Fruit fly (Drosophila melanogaster) whole organism, embryonic: Measurements from ENCODE around the gene Cnot4.

Experiments used
- Abd-B ChIP-seq: fragments of 200-800 bp; sonication (Bioruptor generic); optimal IDR thresholded peaks from 2 replicates; lab custom pipeline; 2018; ENCODE audit warnings: missing biosample characterization, mild to moderate bottlenecking, missing genetic modification characterization, moderate library complexity
- Asciz ChIP-seq: fragments of 200-800 bp; sonication (Bioruptor generic); optimal IDR thresholded peaks from 2 replicates; lab custom pipeline; 2017; ENCODE audit warnings: missing biosample characterization, mild to moderate bottlenecking, missing genetic modification characterization, missing genetic modification reagents
- BEAF-32 ChIP-seq: fragments of 200-800 bp; sonication (Bioruptor generic); optimal IDR thresholded peaks from 3 replicates; lab custom pipeline; 2017; ENCODE audit warnings: missing biosample characterization, missing genetic modification characterization, mild to moderate bottlenecking, moderate library complexity, missing genetic modification reagents
- BtbVII ChIP-seq: fragments of 200-800 bp; sonication (Bioruptor generic); optimal IDR thresholded peaks from 3 replicates; lab custom pipeline; 2017; ENCODE audit warnings: missing biosample characterization, mild to moderate bottlenecking, missing genetic modification characterization
- CG10147 ChIP-seq: fragments of 200-800 bp; sonication (Bioruptor generic); optimal IDR thresholded peaks from 2 replicates; lab custom pipeline; 2019; ENCODE audit warnings: missing biosample characterization, mild to moderate bottlenecking, missing genetic modification characterization, moderate library complexity
- CG10959 ChIP-seq: fragments of 200-800 bp; sonication (Bioruptor generic); IDR thresholded peaks from 2 replicates; pipeline ENCODE4 v1.3.6; 2022; ENCODE audit warnings: missing biosample characterization, missing genetic modification characterization
- CG10979 ChIP-seq: fragments of 200-800 bp; sonication (Bioruptor generic); optimal IDR thresholded peaks from 2 replicates; lab custom pipeline; 2018; ENCODE audit warnings: missing biosample characterization, mild to moderate bottlenecking, missing genetic modification characterization, moderate library complexity
- CG12391 ChIP-seq: fragments of 200-800 bp; sonication (Bioruptor generic); optimal IDR thresholded peaks from 3 replicates; lab custom pipeline; 2018; ENCODE audit warnings: missing biosample characterization, mild to moderate bottlenecking, missing genetic modification characterization, moderate library complexity
- CG13424 ChIP-seq: fragments of 200-800 bp; sonication (Bioruptor generic); optimal IDR thresholded peaks from 2 replicates; lab custom pipeline; 2019; ENCODE audit warnings: missing biosample characterization, mild to moderate bottlenecking, missing genetic modification characterization, moderate library complexity
- CG13624 ChIP-seq: fragments of 200-800 bp; sonication (Bioruptor generic); optimal IDR thresholded peaks from 2 replicates; lab custom pipeline; 2016; ENCODE audit warnings: missing biosample characterization, missing genetic modification characterization
- CG14441 ChIP-seq: fragments of 200-800 bp; sonication (Bioruptor generic); IDR thresholded peaks from 2 replicates; pipeline ENCODE4 v1.3.6; 2022; ENCODE audit warnings: missing biosample characterization, missing genetic modification characterization
- CG30020 ChIP-seq: fragments of 200-800 bp; optimal IDR thresholded peaks from 2 replicates; lab custom pipeline; 2019; ENCODE audit warnings: missing biosample characterization, mild to moderate bottlenecking, missing genetic modification characterization, moderate library complexity
- CG30403 ChIP-seq: fragments of 200-800 bp; sonication (Bioruptor generic); optimal IDR thresholded peaks from 3 replicates; lab custom pipeline; 2016; ENCODE audit warnings: missing biosample characterization, missing genetic modification characterization
- CG30431 ChIP-seq: fragments of 200-800 bp; sonication (Bioruptor generic); optimal IDR thresholded peaks from 2 replicates; lab custom pipeline; 2017; ENCODE audit warnings: missing biosample characterization, missing genetic modification characterization
- CG31388 ChIP-seq: fragments of 200-800 bp; sonication (Bioruptor generic); optimal IDR thresholded peaks from 2 replicates; lab custom pipeline; 2016; ENCODE audit warnings: missing biosample characterization, missing genetic modification characterization
- CG31441 ChIP-seq: fragments of 200-800 bp; sonication (Bioruptor generic); IDR thresholded peaks from 2 replicates; pipeline ENCODE4 v1.3.6; 2022; ENCODE audit warnings: missing biosample characterization, missing genetic modification characterization
- CG32772 ChIP-seq: fragments of 200-800 bp; sonication (Bioruptor generic); IDR thresholded peaks from 2 replicates; pipeline ENCODE4 v1.3.6; 2022; ENCODE audit warnings: missing biosample characterization, missing genetic modification characterization
- CG4424 ChIP-seq: fragments of 200-800 bp; sonication (Bioruptor generic); optimal IDR thresholded peaks from 3 replicates; lab custom pipeline; 2016; ENCODE audit warnings: missing biosample characterization, missing genetic modification characterization
- CG4617 ChIP-seq: fragments of 200-800 bp; sonication (Bioruptor generic); optimal IDR thresholded peaks from 3 replicates; lab custom pipeline; 2016; ENCODE audit warnings: missing biosample characterization, missing genetic modification characterization, borderline replicate concordance
- CG7357 ChIP-seq: fragments of 200-800 bp; sonication (Bioruptor generic); IDR thresholded peaks from 3 replicates; pipeline ENCODE4 v1.3.6; 2022; ENCODE audit warnings: missing biosample characterization, missing genetic modification characterization
- CG9797 ChIP-seq: fragments of 200-800 bp; sonication (Bioruptor generic); optimal IDR thresholded peaks from 3 replicates; lab custom pipeline; 2018; ENCODE audit warnings: missing biosample characterization, mild to moderate bottlenecking, missing genetic modification characterization
- CG9932 ChIP-seq: fragments of 200-800 bp; sonication (Bioruptor generic); IDR thresholded peaks from 2 replicates; pipeline ENCODE4 v1.3.6; 2022; ENCODE audit warnings: missing biosample characterization, missing genetic modification characterization
- D19A ChIP-seq: fragments of 200-800 bp; optimal IDR thresholded peaks from 3 replicates; lab custom pipeline; 2019; ENCODE audit warnings: missing biosample characterization, mild to moderate bottlenecking, missing genetic modification characterization, moderate library complexity
- Deaf1 ChIP-seq: fragments of 200-800 bp; optimal IDR thresholded peaks from 3 replicates; lab custom pipeline; 2019; ENCODE audit warnings: missing biosample characterization, mild to moderate bottlenecking, missing genetic modification characterization, moderate library complexity
- Elba2 ChIP-seq: fragments of 200-800 bp; sonication (Bioruptor generic); optimal IDR thresholded peaks from 3 replicates; lab custom pipeline; 2016; ENCODE audit warnings: missing biosample characterization, missing genetic modification characterization
- Lhr ChIP-seq: fragments of 200-800 bp; sonication (Bioruptor generic); optimal IDR thresholded peaks from 3 replicates; lab custom pipeline; 2017; ENCODE audit warnings: mild to moderate bottlenecking, missing biosample characterization, missing genetic modification reagents, missing genetic modification characterization
- MBD-R2 ChIP-seq: fragments of 200-800 bp; sonication (Bioruptor generic); IDR thresholded peaks from 2 replicates; pipeline ENCODE4 v1.3.6; 2022; ENCODE audit warnings: missing biosample characterization, missing genetic modification characterization
- NfI ChIP-seq: fragments of 200-800 bp; sonication (Bioruptor generic); optimal IDR thresholded peaks from 3 replicates; lab custom pipeline; 2018; ENCODE audit warnings: missing biosample characterization, mild to moderate bottlenecking, missing genetic modification characterization, moderate library complexity
- Poxn ChIP-seq: fragments of 200-800 bp; sonication (Bioruptor generic); IDR thresholded peaks from 2 replicates; pipeline ENCODE4 v1.3.6; 2022; ENCODE audit warnings: missing biosample characterization, missing genetic modification characterization
- Rfx ChIP-seq: fragments of 200-800 bp; sonication (Bioruptor generic); IDR thresholded peaks from 2 replicates; pipeline ENCODE4 v1.3.6; 2022; ENCODE audit warnings: missing biosample characterization, missing genetic modification characterization
- Six4 ChIP-seq: fragments of 200-800 bp; sonication (Bioruptor generic); optimal IDR thresholded peaks from 2 replicates; lab custom pipeline; 2016; ENCODE audit warnings: missing biosample characterization, missing genetic modification characterization
- cad ChIP-seq: fragments of >200 bp; optimal IDR thresholded peaks from 2 replicates; lab custom pipeline; 2017; ENCODE audit warnings: missing biosample characterization, missing genetic modification characterization
- chinmo ChIP-seq: fragments of 200-800 bp; sonication (Bioruptor generic); IDR thresholded peaks from 4 replicates; pipeline ENCODE4 v1.3.6; 2022; ENCODE audit warnings: missing biosample characterization, missing genetic modification characterization; ENCODE audit not compliant: partially characterized antibody
- dimm ChIP-seq: fragments of 200-800 bp; sonication (Bioruptor generic); IDR thresholded peaks from 2 replicates; pipeline ENCODE4 v1.3.6; 2022; ENCODE audit warnings: missing biosample characterization, missing genetic modification characterization
- fd102C ChIP-seq: fragments of 200-800 bp; sonication (Bioruptor generic); optimal IDR thresholded peaks from 2 replicates; lab custom pipeline; 2018; ENCODE audit warnings: missing biosample characterization, mild to moderate bottlenecking, missing genetic modification characterization, moderate library complexity
- fu2 ChIP-seq: fragments of 200-800 bp; sonication (Bioruptor generic); optimal IDR thresholded peaks from 2 replicates; lab custom pipeline; 2016; ENCODE audit warnings: missing biosample characterization, missing genetic modification characterization
- gsb ChIP-seq: fragments of 200-800 bp; sonication (Bioruptor generic); IDR thresholded peaks from 2 replicates; pipeline ENCODE4 v1.3.6; 2022; ENCODE audit warnings: missing biosample characterization, missing genetic modification characterization
- insv ChIP-seq, 2 experiments: fragments of 200-800 bp; sonication (Bioruptor generic); optimal IDR thresholded peaks; 3 replicates each; lab custom pipeline; 2016 to 2018; ENCODE audit warnings: missing biosample characterization in 2 of 2, missing genetic modification characterization in 2 of 2
- lbe ChIP-seq: fragments of 200-800 bp; sonication (Bioruptor generic); optimal IDR thresholded peaks from 2 replicates; lab custom pipeline; 2016; ENCODE audit warnings: missing biosample characterization, mild to moderate bottlenecking, missing genetic modification characterization
- nom ChIP-seq: fragments of 200-800 bp; sonication (Bioruptor generic); optimal IDR thresholded peaks from 2 replicates; lab custom pipeline; 2017; ENCODE audit warnings: missing biosample characterization, missing genetic modification characterization, mild to moderate bottlenecking, moderate library complexity, missing genetic modification reagents
- otp ChIP-seq: fragments of 200-800 bp; sonication (Bioruptor generic); IDR thresholded peaks from 3 replicates; pipeline ENCODE4, ENCODE4 v1.3.6; 2022; ENCODE audit warnings: missing biosample characterization, missing genetic modification characterization
- peb ChIP-seq: fragments of 200-800 bp; sonication (Bioruptor generic); IDR thresholded peaks from 2 replicates; pipeline ENCODE4 v1.3.6; 2022; ENCODE audit warnings: missing biosample characterization, missing genetic modification characterization
- pfk ChIP-seq: fragments of 200-800 bp; sonication (Bioruptor generic); optimal IDR thresholded peaks from 2 replicates; lab custom pipeline; 2018; ENCODE audit warnings: missing biosample characterization, mild to moderate bottlenecking, missing genetic modification characterization, moderate library complexity
- sens-2 ChIP-seq: fragments of 200-800 bp; sonication (Bioruptor generic); IDR thresholded peaks from 2 replicates; pipeline ENCODE4 v1.3.6; 2022; ENCODE audit warnings: missing biosample characterization, missing genetic modification characterization
- slou ChIP-seq: fragments of 200-800 bp; sonication (Bioruptor generic); optimal IDR thresholded peaks from 3 replicates; lab custom pipeline; 2016; ENCODE audit warnings: missing biosample characterization, missing genetic modification characterization
- stwl ChIP-seq: fragments of 200-800 bp; sonication (Bioruptor generic); optimal IDR thresholded peaks from 3 replicates; lab custom pipeline; 2018; ENCODE audit warnings: missing biosample characterization, mild to moderate bottlenecking, missing genetic modification characterization, moderate library complexity
- tgo ChIP-seq: fragments of 200-800 bp; sonication (Bioruptor generic); IDR thresholded peaks from 3 replicates; pipeline ENCODE4 v1.3.6; 2022; ENCODE audit warnings: missing biosample characterization, missing genetic modification characterization
- tx ChIP-seq: fragments of 200-800 bp; sonication (Bioruptor generic); optimal IDR thresholded peaks from 2 replicates; lab custom pipeline; 2016; ENCODE audit warnings: missing biosample characterization, missing genetic modification characterization
- zen ChIP-seq: fragments of 200-800 bp; sonication (Bioruptor generic); optimal IDR thresholded peaks from 3 replicates; lab custom pipeline; 2018; ENCODE audit warnings: missing biosample characterization, mild to moderate bottlenecking, missing genetic modification characterization, moderate library complexity
- zfh2 ChIP-seq: fragments of 200-800 bp; sonication (Bioruptor generic); optimal IDR thresholded peaks from 2 replicates; lab custom pipeline; 2016; ENCODE audit warnings: missing biosample characterization, missing genetic modification characterization

Cnot4 gene

dm6 chr2L:10362408-10363067 is 34.0 kb upstream of the Cnot4 start, which contains the start of the genes Cand1 and pim (continued):
- TF ChIP-seq Poxn (no peak), fd102C (no peak), Lhr (GFP tag; lab: Kevin White, UChicago) (peak; percentile 53), fu2 (GFP tag; lab: Kevin White, UChicago) (no peak), tx (GFP tag; lab: Kevin White, UChicago) (no peak), tgo (GFP tag; lab: Robert Waterston, UW) (no peak), CG4617 (peak; percentile 49), otp (GFP tag; lab: Robert Waterston, UW) (no peak), sens-2 (no peak), chinmo (GFP tag; lab: Robert Waterston, UW) (0 out of 4 replicates have a peak, but pooled peaks have one; percentile 38), zfh2 (no peak), CG10147 (GFP tag; lab: Kevin White, UChicago) (peak; percentile 25), slou (GFP tag; lab: Kevin White, UChicago) (no peak), Six4 (GFP tag; lab: Kevin White, UChicago) (no peak), CG10979 (tag; lab: Kevin White, UChicago) (no peak), cad (GFP tag; lab: Kevin White, UChicago) (no peak), CG13624 (GFP tag; lab: Kevin White, UChicago) (no peak), nom (GFP tag; lab: Kevin White, UChicago) (no peak), lbe (GFP tag; lab: Kevin White, UChicago) (no peak), gsb (GFP tag; lab: Robert Waterston, UW) (no peak), CG9932 (GFP tag; lab: Robert Waterston, UW) (peak; percentile 52; the same call in 1 of the 2 replicates), CG14441 (GFP tag; lab: Robert Waterston, UW) (no peak), CG31388 (no peak), CG9797 (GFP tag; lab: Kevin White, UChicago) (peak; percentile 59), Abd-B (peak; percentile 36), CG12391 (tag; lab: Kevin White, UChicago) (peak; percentile 59), CG31441 (GFP tag; lab: Robert Waterston, UW) (no peak), BEAF-32 (peak; percentile 77), Deaf1 (no peak), CG7357 (GFP tag; lab: Robert Waterston, UW) (no peak), pfk (GFP tag; lab: Kevin White, UChicago) (peak; percentile 90), D19A (tag; lab: Kevin White, UChicago) (peak; percentile 5), stwl (tag; lab: Kevin White, UChicago) (peak; percentile 42), NfI (GFP tag; lab: Kevin White, UChicago) (no peak), CG10959 (no peak), dimm (no peak), CG4424 (GFP tag; lab: Kevin White, UChicago) (no peak), CG13424 (tag; lab: Kevin White, UChicago) (peak; percentile 43), Elba2 (no peak), zen (peak; percentile 41), Asciz (GFP tag; lab: Kevin White, UChicago) (no peak), CG30403 (GFP tag; lab: Kevin White, UChicago) (peak; percentile 3), CG30020 (tag; lab: Kevin White, UChicago) (peak; percentile 97), Rfx (peak; percentile 35; the same call in 1 of the 2 replicates), peb (GFP tag; lab: Robert Waterston, UW) (no peak), MBD-R2 (GFP tag; lab: Robert Waterston, UW) (peak; percentile 28; the same call in 1 of the 2 replicates), BtbVII (GFP tag; lab: Kevin White, UChicago) (no peak), insv (GFP tag; optimal IDR thresholded peaks at IDR 0.05; lab: Kevin White, UChicago) (no peak), CG30431 (GFP tag; lab: Kevin White, UChicago) (no peak), CG32772 (GFP tag; lab: Robert Waterston, UW) (no peak)
